Fruit fly (Drosophila melanogaster) whole organism, prepupa: Measurements from ENCODE around the gene CG10513.

ENCODE experiments used
- CG11902 ChIP-seq: fragments of 200-800 bp; sonication (Bioruptor generic); optimal IDR thresholded peaks from 3 replicates; lab custom pipeline; 2016; ENCODE audit warnings: missing biosample characterization, missing genetic modification characterization
- CG1621 ChIP-seq: fragments of 200-800 bp; sonication (Bioruptor generic); optimal IDR thresholded peaks from 3 replicates; lab custom pipeline; 2018; ENCODE audit warnings: missing biosample characterization, mild to moderate bottlenecking, missing genetic modification characterization
- CG4318 ChIP-seq: fragments of 200-800 bp; sonication (Bioruptor generic); optimal IDR thresholded peaks from 3 replicates; lab custom pipeline; 2017; ENCODE audit warnings: missing biosample characterization, mild to moderate bottlenecking, missing genetic modification characterization
- CG6276 ChIP-seq: fragments of 200-800 bp; sonication (Bioruptor generic); optimal IDR thresholded peaks from 2 replicates; lab custom pipeline; 2017; ENCODE audit warnings: missing biosample characterization, mild to moderate bottlenecking, missing genetic modification characterization
- CG6792 ChIP-seq: fragments of 200-800 bp; sonication (Bioruptor generic); optimal IDR thresholded peaks from 3 replicates; lab custom pipeline; 2016; ENCODE audit warnings: missing biosample characterization, missing genetic modification characterization
- CG8632 ChIP-seq: fragments of 200-800 bp; sonication (Bioruptor generic); optimal IDR thresholded peaks from 3 replicates; lab custom pipeline; 2016; ENCODE audit warnings: missing biosample characterization, missing genetic modification characterization
- Eip75B ChIP-seq: fragments of 200-800 bp; sonication (Bioruptor generic); optimal IDR thresholded peaks from 3 replicates; lab custom pipeline; 2016; ENCODE audit warnings: missing biosample characterization, missing genetic modification characterization
- Gug ChIP-seq: fragments of 200-800 bp; sonication (Bioruptor generic); IDR thresholded peaks from 2 replicates; pipeline ENCODE4 v1.3.6; 2022; ENCODE audit warnings: missing biosample characterization, missing genetic modification characterization
- dac ChIP-seq: fragments of 200-800 bp; sonication (Bioruptor generic); optimal IDR thresholded peaks from 2 replicates; lab custom pipeline; 2017; ENCODE audit warnings: missing biosample characterization, mild to moderate bottlenecking, missing genetic modification characterization
- fd59A ChIP-seq: fragments of 200-800 bp; sonication (Bioruptor generic); optimal IDR thresholded peaks from 2 replicates; lab custom pipeline; 2017; ENCODE audit warnings: missing biosample characterization, mild to moderate bottlenecking, missing genetic modification characterization, missing genetic modification reagents
- svp ChIP-seq: fragments of 200-800 bp; sonication (Bioruptor generic); peaks from one replicate; lab custom pipeline; 2016; ENCODE audit warnings: missing biosample characterization, missing genetic modification characterization
- vri ChIP-seq: fragments of 200-800 bp; sonication (Bioruptor generic); optimal IDR thresholded peaks from 3 replicates; lab custom pipeline; 2016; ENCODE audit warnings: missing biosample characterization, mild to moderate bottlenecking, missing genetic modification characterization

dm6 chr3R:25316016-25316415 lies 39.0 kb upstream of the CG10513 start, which contains the start of gene CG10559:
- TF ChIP-seq Gug (GFP tag; lab: Robert Waterston, UW) (no peak), CG6792 (GFP tag; lab: Kevin White, UChicago) (no peak), CG1621 (tag; lab: Kevin White, UChicago) (no peak), CG4318 (GFP tag; lab: Kevin White, UChicago) (no peak), CG8632 (GFP tag; lab: Kevin White, UChicago) (no peak), vri (GFP tag; lab: Kevin White, UChicago) (no peak), dac (GFP tag; lab: Kevin White, UChicago) (no peak), CG6276 (no peak), fd59A (no peak), Eip75B (GFP tag; lab: Kevin White, UChicago) (no peak), CG11902 (GFP tag; lab: Kevin White, UChicago) (no peak), svp (GFP tag; lab: Kevin White, UChicago) (no peak)
